Worm (Caenorhabditis elegans): ENCODE data around the gene H39E23.3.

The H39E23.3 gene

ce11 chrV:14074160-14074559, 33.5 kb upstream of the H39E23.3 start, which contains the start of gene D1086.11:
Gene D1086.11, plus strand, starts transcription at chrV:14074460.
- no peak for TF ChIP-seq lin-1 (GFP tag; IDR thresholded peaks at IDR 0.05)

- TF ChIP-seq nhr-42 (GFP tag; IDR thresholded peaks at IDR 0.05) (no peak), aha-1 (tag) (no peak), snpc-4 (tag; optimal IDR thresholded peaks at IDR 0.05) (no peak), ceh-82 (tag; optimal IDR thresholded peaks at IDR 0.05) (no peak), nhr-76 (tag; optimal IDR thresholded peaks at IDR 0.05) (no peak), attf-4 (tag; optimal IDR thresholded peaks at IDR 0.05) (no peak), zip-2 (tag; optimal IDR thresholded peaks at IDR 0.05) (no peak), lim-7 (GFP tag; IDR thresholded peaks at IDR 0.05) (no peak), fkh-10 (GFP tag; optimal IDR thresholded peaks at IDR 0.05) (no peak)
Observed at ce11 chrV:14079501-14079900, 28.1 kb upstream of the H39E23.3 start, which contains the start of gene D1086.6. Gene D1086.6, plus strand, starts transcription at chrV:14079801.

ce11 chrV:14082453-14082852, 25.2 kb upstream of the H39E23.3 start, which contains the start of gene D1086.10:
Gene D1086.10, plus strand, starts transcription at chrV:14082753.
- TF ChIP-seq daf-8 (GFP tag; IDR thresholded peaks at IDR 0.05) (no peak), dve-1 (tag; optimal IDR thresholded peaks at IDR 0.05; ENCODE audit: insufficient read depth) (peak; percentile 38), daf-12 (tag; optimal IDR thresholded peaks at IDR 0.05) (no peak), lsy-2 (tag; optimal IDR thresholded peaks at IDR 0.05) (no peak), saeg-2 (GFP tag; IDR thresholded peaks at IDR 0.05) (no peak)

- no peak for TF ChIP-seq duxl-1 (tag; optimal IDR thresholded peaks at IDR 0.05; ENCODE audit: poor library complexity)
- TF ChIP-seq unc-62 (GFP tag; optimal IDR thresholded peaks at IDR 0.05 in 1 of 2) = peak in 1 of 2 experiments; percentile 49
- no peak for TF ChIP-seq unc-62 (tag; optimal IDR thresholded peaks at IDR 0.05)
Observed at ce11 chrV:14083970-14084369, 23.6 kb upstream of the H39E23.3 start, which contains the start of gene D1086.7. Gene D1086.7, plus strand, starts transcription at chrV:14084270.

- TF ChIP-seq spr-3 (GFP tag; optimal IDR thresholded peaks at IDR 0.05) (no peak), F10B5.3 (tag; optimal IDR thresholded peaks at IDR 0.05) (no peak), ctbp-1 (GFP tag; IDR thresholded peaks at IDR 0.05) (no peak), lim-7 (GFP tag; IDR thresholded peaks at IDR 0.05) (no peak), nhr-77 (tag; optimal IDR thresholded peaks at IDR 0.05) (no peak), F37D6.2 (tag; optimal IDR thresholded peaks at IDR 0.05) (no peak), dmd-6 (GFP tag; IDR thresholded peaks at IDR 0.05) (no peak), snpc-4 (tag; optimal IDR thresholded peaks at IDR 0.05) (no peak), snpc-1.2 (GFP tag; IDR thresholded peaks at IDR 0.05) (no peak), tra-1 (GFP tag; IDR thresholded peaks at IDR 0.05) (no peak), unc-62 (GFP tag; optimal IDR thresholded peaks at IDR 0.05 in 1 of 2) (no peak), unc-62 (tag; optimal IDR thresholded peaks at IDR 0.05) (no peak), lir-3 (tag; optimal IDR thresholded peaks at IDR 0.05) (no peak), ceh-62 (tag; optimal IDR thresholded peaks at IDR 0.05) (no peak), dmd-8 (GFP tag; IDR thresholded peaks at IDR 0.05) (no peak), ceh-82 (tag; optimal IDR thresholded peaks at IDR 0.05) (no peak), nhr-48 (tag; optimal IDR thresholded peaks at IDR 0.05) (no peak)
Observed at ce11 chrV:14085589-14085988, 22.0 kb upstream of the H39E23.3 start, which contains the start of gene D1086.18. Gene D1086.18, plus strand, starts transcription at chrV:14085889.

- no peak for TF ChIP-seq zfp-3 (GFP tag; conservative IDR thresholded peaks at IDR 0.05)
Observed at ce11 chrV:14088051-14088450, 19.6 kb upstream of the H39E23.3 start, which contains the start of gene D1086.19. Gene D1086.19, plus strand, starts transcription at chrV:14088351.
